Fruit fly (Drosophila melanogaster): ENCODE measurements around the gene CG32295.

DNA sequence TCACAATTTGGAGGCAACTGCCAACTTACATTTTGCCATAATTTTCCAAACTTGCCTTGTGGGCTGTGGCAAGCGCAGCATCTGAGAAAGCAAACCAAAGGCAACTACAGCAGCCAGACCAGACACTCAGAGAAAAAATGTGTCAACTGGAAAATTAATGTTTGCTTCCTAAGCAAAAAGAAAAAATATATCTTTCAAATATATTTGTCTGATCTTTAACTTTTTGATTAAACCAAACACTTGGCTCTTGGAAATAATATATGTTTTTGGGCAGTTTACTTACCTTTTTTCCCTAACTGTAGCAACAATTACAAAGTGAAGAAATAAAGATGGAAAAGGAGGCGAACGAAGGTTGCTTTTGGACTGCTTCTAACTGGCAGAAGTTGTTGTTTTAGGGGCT is 39.5 kb downstream of the CG32295 start:
- TF ChIP-seq CG9948 (tag; optimal IDR thresholded peaks at IDR 0.05) (peak; percentile 96), EcR (GFP tag; optimal IDR thresholded peaks at IDR 0.05) (no peak), gl (tag; optimal IDR thresholded peaks at IDR 0.05) (peak; percentile 85), CG34367 (tag; optimal IDR thresholded peaks at IDR 0.05) (peak; percentile 65), rn (GFP tag; IDR thresholded peaks at IDR 0.05) (no peak), Snoo (tag; optimal IDR thresholded peaks at IDR 0.05) (peak; percentile 80), CG4496 (GFP tag; IDR thresholded peaks at IDR 0.05) (peak; percentile 89), CG12605 (GFP tag; IDR thresholded peaks at IDR 0.05) (peak; percentile 82), fd96Ca (GFP tag; IDR thresholded peaks at IDR 0.05) (0 out of 3 replicates have a peak, but pooled peaks have one; percentile 18), CG15710 (tag; optimal IDR thresholded peaks at IDR 0.05) (peak; percentile 79)
